Fruit fly (Drosophila melanogaster): ENCODE data around the gene Vha68-2.

Gene Vha68-2

DNA sequence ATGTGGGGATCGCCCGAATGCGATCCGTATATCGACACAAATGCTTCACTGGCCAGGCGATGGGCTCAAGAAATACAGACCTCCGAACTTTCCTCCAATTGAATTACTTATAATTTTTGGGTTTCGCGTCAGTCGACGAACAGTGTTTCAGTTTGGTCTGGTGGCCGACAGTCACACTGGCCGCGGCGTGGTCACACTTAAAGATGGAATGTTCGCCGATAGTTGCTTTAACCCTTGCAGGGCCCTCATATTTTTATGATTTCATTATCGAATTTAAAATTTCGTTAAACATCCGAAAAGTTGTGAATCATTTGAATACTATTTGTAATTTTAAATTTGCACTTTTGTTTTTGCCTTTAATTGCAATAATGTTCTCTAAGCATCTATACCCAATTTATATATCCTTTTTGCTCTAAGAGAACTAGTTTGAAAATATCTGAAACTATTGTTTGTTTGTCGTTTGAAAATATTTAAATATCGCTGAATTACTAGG, 44.9 kb downstream of the Vha68-2 start, which contains the start of gene Ube4B (continued):
- TF ChIP-seq CG42726 (GFP tag; IDR thresholded peaks at IDR 0.05; ENCODE audit: partially characterized antibody) (peak; percentile 92), CG7786 (GFP tag; optimal IDR thresholded peaks at IDR 0.05) (peak; percentile 73), CG18011 (GFP tag; optimal IDR thresholded peaks at IDR 0.05) (peak; percentile 20), Hr3 (GFP tag; optimal IDR thresholded peaks at IDR 0.05) (peak; percentile 57), Ptx1 (GFP tag; IDR thresholded peaks at IDR 0.05) (no peak; the same call in 1 of the 2 replicates), CG14860 (GFP tag; IDR thresholded peaks at IDR 0.05; ENCODE audit: partially characterized antibody) (peak; percentile 78), HmgZ (tag; optimal IDR thresholded peaks at IDR 0.05) (peak; percentile 84), Drgx (GFP tag; IDR thresholded peaks at IDR 0.05) (peak; percentile 57; the same call in 1 of the 2 replicates), Adf1 (GFP tag; IDR thresholded peaks at IDR 0.05) (peak; percentile 50), CG16815 (GFP tag; optimal IDR thresholded peaks at IDR 0.05) (no peak), CG5245 (GFP tag; optimal IDR thresholded peaks at IDR 0.05) (no peak), CG10565 (GFP tag; optimal IDR thresholded peaks at IDR 0.05) (no peak), pum (GFP tag; optimal IDR thresholded peaks at IDR 0.05) (peak; percentile 66), CG6689 (GFP tag; IDR thresholded peaks at IDR 0.05) (peak; percentile 55), Dref (GFP tag; IDR thresholded peaks at IDR 0.05) (peak; percentile 59), h (optimal IDR thresholded peaks at IDR 0.05) (no peak), dmrt99B (tag; optimal IDR thresholded peaks at IDR 0.05) (no peak), exex (tag; optimal IDR thresholded peaks at IDR 0.05) (no peak), fu2 (GFP tag; optimal IDR thresholded peaks at IDR 0.05) (peak; percentile 57), br (optimal IDR thresholded peaks at IDR 0.05) (no peak), cas (GFP tag; IDR thresholded peaks at IDR 0.05) (0 out of 2 replicates have a peak, but pooled peaks have one; percentile 43), tll (GFP tag; optimal IDR thresholded peaks at IDR 0.05) (no peak), CG2202 (tag; optimal IDR thresholded peaks at IDR 0.05) (no peak), slp2 (GFP tag; optimal IDR thresholded peaks at IDR 0.05) (peak; percentile 17), ara (GFP tag; IDR thresholded peaks at IDR 0.05) (peak; percentile 62), lab (GFP tag; optimal IDR thresholded peaks at IDR 0.05) (no peak), CG10274 (GFP tag; optimal IDR thresholded peaks at IDR 0.05) (no peak), CG13894 (tag; optimal IDR thresholded peaks at IDR 0.05) (no peak), HLH54F (GFP tag; optimal IDR thresholded peaks at IDR 0.05) (peak; percentile 76), E2f1 (GFP tag; IDR thresholded peaks at IDR 0.05) (no peak)

dm6 chr2L:13021020-13021781, 47.1 kb downstream of the Vha68-2 start, which contains the start of gene CG9933:
Gene CG9933 (minus strand): TSS chr2L:13021312.
- TF ChIP-seq Sin3A (optimal IDR thresholded peaks at IDR 0.05) (peak; percentile 21), emc (GFP tag; optimal IDR thresholded peaks at IDR 0.05) (no peak), lmd (GFP tag; IDR thresholded peaks at IDR 0.05) (no peak), CG8944 (GFP tag; optimal IDR thresholded peaks at IDR 0.05) (no peak), vfl (GFP tag; optimal IDR thresholded peaks at IDR 0.05) (no peak), HLH4C (GFP tag; IDR thresholded peaks at IDR 0.05; ENCODE audit: partially characterized antibody) (no peak), CG33213 (GFP tag; optimal IDR thresholded peaks at IDR 0.05) (no peak), CG7372 (GFP tag; IDR thresholded peaks at IDR 0.05) (no peak), CG12104 (GFP tag; optimal IDR thresholded peaks at IDR 0.05) (no peak), Awh (GFP tag; IDR thresholded peaks at IDR 0.05) (no peak), mld (GFP tag; IDR thresholded peaks at IDR 0.05; ENCODE audit: partially characterized antibody) (no peak), Oaz (GFP tag; IDR thresholded peaks at IDR 0.05) (no peak), CG10366 (GFP tag; IDR thresholded peaks at IDR 0.05) (no peak), CoRest (tag; optimal IDR thresholded peaks at IDR 0.05) (peak; percentile 64), CG7928 (GFP tag; optimal IDR thresholded peaks at IDR 0.05) (no peak), pzg (GFP tag; optimal IDR thresholded peaks at IDR 0.05) (peak; percentile 45), fd96Cb (tag; optimal IDR thresholded peaks at IDR 0.05) (no peak), Dp (GFP tag; optimal IDR thresholded peaks at IDR 0.05) (peak; percentile 65), Gug (GFP tag; IDR thresholded peaks at IDR 0.05) (no peak), HmgZ (tag; optimal IDR thresholded peaks at IDR 0.05) (no peak), CG7963 (GFP tag; IDR thresholded peaks at IDR 0.05; ENCODE audit: partially characterized antibody) (no peak), CG12659 (GFP tag; optimal IDR thresholded peaks at IDR 0.05) (peak; percentile 37)

Measured in whole organism, embryonic.